Fruit fly (Drosophila melanogaster) whole organism, adult: ENCODE results near the gene janB.

Source experiments
- CG11617 ChIP-seq: fragments of 200-800 bp; sonication (Bioruptor generic); optimal IDR thresholded peaks from 2 replicates; lab custom pipeline; 2017; ENCODE audit warnings: mild to moderate bottlenecking, missing biosample characterization, missing genetic modification reagents, missing genetic modification characterization
- CG14711 ChIP-seq: fragments of 200-800 bp; sonication (Bioruptor generic); optimal IDR thresholded peaks from 2 replicates; lab custom pipeline; 2018; ENCODE audit warnings: missing biosample characterization, mild to moderate bottlenecking, missing genetic modification characterization, moderate library complexity
- CG1620 ChIP-seq: fragments of 200-800 bp; sonication (Bioruptor generic); optimal IDR thresholded peaks from 2 replicates; lab custom pipeline; 2016; ENCODE audit warnings: missing biosample characterization, missing genetic modification characterization
- CG5204 ChIP-seq: fragments of 200-800 bp; sonication (Bioruptor generic); optimal IDR thresholded peaks from 2 replicates; lab custom pipeline; 2016; ENCODE audit warnings: missing biosample characterization, missing genetic modification characterization
- Clk ChIP-seq: fragments of 200-800 bp; sonication (Bioruptor generic); optimal IDR thresholded peaks from 2 replicates; lab custom pipeline; 2017; ENCODE audit warnings: missing biosample characterization, missing genetic modification characterization
- Crg-1 ChIP-seq: fragments of 200-800 bp; sonication (Bioruptor generic); optimal IDR thresholded peaks from 2 replicates; lab custom pipeline; 2016; ENCODE audit warnings: missing biosample characterization, missing genetic modification characterization
- Hr96 ChIP-seq: fragments of 200-800 bp; sonication (Bioruptor generic); optimal IDR thresholded peaks from 2 replicates; lab custom pipeline; 2016; ENCODE audit warnings: missing biosample characterization, missing genetic modification characterization
- bab1 ChIP-seq: fragments of 200-800 bp; sonication (Bioruptor generic); optimal IDR thresholded peaks from 3 replicates; lab custom pipeline; 2019; ENCODE audit warnings: missing biosample characterization, mild to moderate bottlenecking, missing genetic modification characterization, moderate library complexity
- cic ChIP-seq: fragments of 200-800 bp; sonication (Bioruptor generic); optimal IDR thresholded peaks from 2 replicates; lab custom pipeline; 2017; ENCODE audit warnings: missing biosample characterization, mild to moderate bottlenecking, missing genetic modification characterization, moderate library complexity
- cnc ChIP-seq, 2 experiments: fragments of >200 bp; optimal IDR thresholded peaks; 2 replicates each; lab custom pipeline; 2017
- kay ChIP-seq: fragments of 200-800 bp; sonication (Bioruptor generic); peaks from one replicate; lab custom pipeline; 2016; ENCODE audit warnings: missing biosample characterization, missing genetic modification characterization, borderline replicate concordance
- ovo ChIP-seq: fragments of 200-800 bp; sonication (Bioruptor generic); optimal IDR thresholded peaks from 2 replicates; lab custom pipeline; 2016; ENCODE audit warnings: missing biosample characterization, missing genetic modification characterization
- tj ChIP-seq: fragments of 200-800 bp; sonication (Bioruptor generic); optimal IDR thresholded peaks from 3 replicates; lab custom pipeline; 2017; ENCODE audit warnings: missing biosample characterization, mild to moderate bottlenecking, missing genetic modification characterization, moderate library complexity

- TF ChIP-seq CG1620 (GFP tag; lab: Kevin White, UChicago) (no peak), CG5204 (GFP tag; lab: Kevin White, UChicago) (no peak), ovo (GFP tag; lab: Kevin White, UChicago) (no peak), kay (GFP tag; lab: Kevin White, UChicago) (no peak), CG14711 (tag; lab: Kevin White, UChicago) (no peak), Crg-1 (GFP tag; lab: Kevin White, UChicago) (no peak), cnc (optimal IDR thresholded peaks at IDR 0.05; lab: Kevin White, UChicago) (no peak), Hr96 (no peak), CG11617 (GFP tag; lab: Kevin White, UChicago) (no peak), cic (no peak), bab1 (GFP tag; lab: Kevin White, UChicago) (no peak), Clk (GFP tag; lab: Kevin White, UChicago) (no peak), tj (GFP tag; lab: Kevin White, UChicago) (no peak)
Measured at dm6 chr3R:30059944-30060343, 21.4 kb upstream of the janB start.
